Fruit fly (Drosophila melanogaster): Measurements from ENCODE around the gene Pka-R1.

Pka-R1 gene

dm6 chr3L:20815666-20816375 is at the start of gene Pka-R1, which contains the start of gene CG3618:
TSS of gene Pka-R1 (plus strand) at chr3L:20816118.
TSS of gene CG3618 (minus strand) at chr3L:20816075.
- TF ChIP-seq psq (optimal IDR thresholded peaks at IDR 0.05) (no peak), h (optimal IDR thresholded peaks at IDR 0.05) (no peak), Myc (optimal IDR thresholded peaks at IDR 0.05) (no peak), Sin3A (optimal IDR thresholded peaks at IDR 0.05) (no peak), ttk (optimal IDR thresholded peaks at IDR 0.05) (no peak), insv (optimal IDR thresholded peaks at IDR 0.05) (no peak)

dm6 chr3L:20767227-20767626 is 48.7 kb upstream of the Pka-R1 start:
- no peak for TF ChIP-seq insv (optimal IDR thresholded peaks at IDR 0.05)
- TF ChIP-seq Myc (optimal IDR thresholded peaks at IDR 0.05) = no peak
- no peak for TF ChIP-seq psq (optimal IDR thresholded peaks at IDR 0.05)
- TF ChIP-seq ttk (optimal IDR thresholded peaks at IDR 0.05) = no peak
- TF ChIP-seq h (optimal IDR thresholded peaks at IDR 0.05) = no peak
- TF ChIP-seq Sin3A (optimal IDR thresholded peaks at IDR 0.05) = no peak

DNA sequence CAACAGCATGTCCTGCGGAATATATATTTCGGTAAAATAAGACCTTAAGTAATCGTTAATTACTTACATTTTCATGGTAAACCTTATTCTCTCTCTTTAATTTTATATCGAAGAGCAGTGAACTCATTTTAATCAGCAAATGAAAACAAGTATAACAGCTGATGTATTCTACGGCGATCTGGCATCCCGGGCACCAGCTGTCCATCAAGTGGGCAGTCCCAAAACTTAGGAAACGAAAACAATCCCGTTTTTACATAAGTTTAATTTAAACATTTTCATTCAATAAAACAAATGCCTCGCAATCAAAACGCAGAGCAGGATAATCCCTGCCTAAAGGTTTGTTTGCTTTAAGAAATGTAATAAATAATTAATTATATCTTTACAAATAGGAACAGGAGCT is 46.6 kb upstream of the Pka-R1 start, which contains the start of the genes CG4074 and CG4186:
Gene CG4074 (minus strand): TSS at position 151 of the 400 bp plus-strand sequence.
Gene CG4186 (plus strand): TSS at position 237 of the 400 bp plus-strand sequence.
- no peak for TF ChIP-seq insv (optimal IDR thresholded peaks at IDR 0.05)
- TF ChIP-seq Sin3A (optimal IDR thresholded peaks at IDR 0.05) = no peak
- no peak for TF ChIP-seq psq (optimal IDR thresholded peaks at IDR 0.05)
- no peak for TF ChIP-seq ttk (optimal IDR thresholded peaks at IDR 0.05)
- no peak for TF ChIP-seq Myc (optimal IDR thresholded peaks at IDR 0.05)
- TF ChIP-seq h (optimal IDR thresholded peaks at IDR 0.05) = no peak

DNA sequence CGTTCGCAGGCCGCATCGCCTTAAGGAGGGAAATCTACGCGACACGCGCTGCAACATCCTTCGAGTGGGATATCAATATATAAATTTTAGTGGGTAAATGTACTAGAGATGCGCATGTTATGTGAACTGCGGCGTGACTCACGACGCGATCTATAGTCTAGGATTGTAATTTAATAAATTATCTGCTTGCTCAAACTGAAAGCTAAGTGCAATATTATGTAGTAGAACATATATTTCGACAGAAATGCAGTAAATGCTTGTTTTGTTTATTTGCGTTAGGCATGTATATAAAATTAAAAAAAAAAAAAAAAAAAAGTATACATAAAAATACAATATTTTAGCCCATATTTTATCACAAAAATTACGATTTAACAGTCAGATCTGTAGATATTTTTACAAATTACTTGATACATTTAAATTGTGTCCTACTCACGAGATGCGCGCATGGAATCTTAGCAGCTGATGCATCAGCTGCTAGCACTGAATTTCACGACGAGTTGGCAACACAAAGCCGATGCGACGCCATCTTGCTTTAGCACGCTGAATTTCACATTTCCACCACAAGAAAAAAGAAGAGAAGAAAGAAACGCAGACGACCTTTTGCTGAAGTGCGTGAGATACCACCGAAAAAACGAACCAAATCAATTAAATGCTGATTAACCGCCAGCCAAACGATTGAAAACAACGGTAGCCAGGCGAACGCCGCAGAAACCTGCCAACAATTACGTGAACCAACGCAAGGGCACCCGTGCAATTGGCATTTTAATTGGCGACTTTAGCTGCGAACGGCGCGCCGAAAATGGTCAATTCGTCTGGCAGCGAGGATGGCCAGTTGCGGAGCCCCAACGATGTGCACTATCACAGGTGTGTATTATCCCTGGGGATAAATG is 44.7 kb upstream of the Pka-R1 start, which contains the start of the genes CG4042 and Pitslre:
Gene CG4042 (minus strand): TSS at position 507 of the 890 bp plus-strand sequence.
Gene Pitslre (plus strand): TSS at position 528 of the 890 bp plus-strand sequence.
- TF ChIP-seq Myc (optimal IDR thresholded peaks at IDR 0.05) (no peak), ttk (optimal IDR thresholded peaks at IDR 0.05) (no peak), psq (optimal IDR thresholded peaks at IDR 0.05) (no peak), h (optimal IDR thresholded peaks at IDR 0.05) (no peak), insv (optimal IDR thresholded peaks at IDR 0.05) (no peak), Sin3A (optimal IDR thresholded peaks at IDR 0.05) (no peak)

dm6 chr3L:20771891-20772646 is 43.8 kb upstream of the Pka-R1 start:
- no peak for TF ChIP-seq h (optimal IDR thresholded peaks at IDR 0.05)
- no peak for TF ChIP-seq insv (optimal IDR thresholded peaks at IDR 0.05)
- no peak for TF ChIP-seq psq (optimal IDR thresholded peaks at IDR 0.05)
- no peak for TF ChIP-seq ttk (optimal IDR thresholded peaks at IDR 0.05)
- TF ChIP-seq Myc (optimal IDR thresholded peaks at IDR 0.05) = no peak
- TF ChIP-seq Sin3A (optimal IDR thresholded peaks at IDR 0.05) = no peak

DNA sequence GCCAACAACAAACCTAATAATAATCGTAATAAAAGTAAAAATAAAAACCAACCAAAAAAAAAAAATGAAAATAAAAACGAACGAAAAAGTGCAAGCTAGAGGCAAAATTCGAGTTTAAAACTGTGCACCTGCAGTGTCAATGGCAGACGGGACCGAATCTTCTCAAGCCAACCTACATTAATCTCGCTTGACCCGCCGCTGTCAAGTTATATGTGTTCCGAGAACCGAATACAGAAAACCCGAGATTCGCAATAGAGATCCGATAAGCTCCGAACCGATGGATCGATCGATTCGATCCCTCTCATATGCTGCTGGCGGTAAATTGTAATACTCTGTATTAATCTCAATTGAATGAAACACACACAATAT is 43.3 kb upstream of the Pka-R1 start:
- TF ChIP-seq Sin3A (optimal IDR thresholded peaks at IDR 0.05) (no peak), insv (optimal IDR thresholded peaks at IDR 0.05) (no peak), Myc (optimal IDR thresholded peaks at IDR 0.05) (no peak), h (optimal IDR thresholded peaks at IDR 0.05) (no peak)

dm6 chr3L:20777496-20777895 is 38.4 kb upstream of the Pka-R1 start:
- no peak for TF ChIP-seq insv (optimal IDR thresholded peaks at IDR 0.05)
- TF ChIP-seq h (optimal IDR thresholded peaks at IDR 0.05) = no peak
- no peak for TF ChIP-seq Myc (optimal IDR thresholded peaks at IDR 0.05)
- no peak for TF ChIP-seq Sin3A (optimal IDR thresholded peaks at IDR 0.05)
- no peak for TF ChIP-seq ttk (optimal IDR thresholded peaks at IDR 0.05)
- no peak for TF ChIP-seq psq (optimal IDR thresholded peaks at IDR 0.05)

DNA sequence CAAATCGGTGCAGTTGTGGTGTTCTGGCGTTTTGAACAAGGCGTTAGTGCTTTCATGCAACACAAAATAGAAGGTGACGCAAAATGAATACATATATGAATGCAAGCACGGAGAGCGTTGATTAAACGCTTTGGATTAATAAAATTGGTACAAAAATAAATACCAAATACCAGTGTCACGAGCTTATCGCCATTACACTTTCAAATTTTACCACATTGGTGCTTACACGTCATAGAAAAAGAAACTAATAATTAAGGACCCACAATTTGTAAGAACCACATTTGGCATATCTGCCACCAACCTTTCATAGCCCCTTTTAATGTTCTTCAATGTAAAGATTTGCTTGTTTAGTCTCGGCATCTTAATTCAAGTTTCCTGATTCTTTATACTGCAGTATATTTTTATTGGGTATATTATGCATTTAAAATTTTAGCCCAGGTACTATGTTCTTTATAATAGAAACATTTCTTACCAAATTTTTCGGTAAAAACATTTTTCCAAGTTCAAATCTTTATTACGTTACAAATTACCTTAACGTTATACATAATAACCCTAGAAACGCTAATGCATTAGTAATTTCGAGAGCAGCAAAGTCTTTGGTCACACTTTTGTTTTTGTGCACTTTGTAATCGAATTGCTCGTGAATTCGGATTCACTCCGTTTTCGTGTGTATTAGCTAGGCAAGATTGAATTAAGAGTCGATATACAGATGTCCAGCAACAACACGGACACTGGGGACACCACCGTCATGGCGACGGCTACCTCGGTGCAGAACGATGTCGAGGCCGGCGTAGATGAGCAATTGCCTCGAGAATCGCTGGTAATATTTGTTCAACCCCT is 37.5 kb upstream of the Pka-R1 start, which contains the start of the genes Pex16 and Pex14:
Gene Pex16 (minus strand): TSS at position 41 of the 840 bp plus-strand sequence.
Gene Pex14 (plus strand): TSS at position 576 of the 840 bp plus-strand sequence.
- TF ChIP-seq Myc (optimal IDR thresholded peaks at IDR 0.05) = no peak
- TF ChIP-seq ttk (optimal IDR thresholded peaks at IDR 0.05) = no peak
- TF ChIP-seq insv (optimal IDR thresholded peaks at IDR 0.05) = no peak
- no peak for TF ChIP-seq psq (optimal IDR thresholded peaks at IDR 0.05)
- no peak for TF ChIP-seq Sin3A (optimal IDR thresholded peaks at IDR 0.05)
- TF ChIP-seq h (optimal IDR thresholded peaks at IDR 0.05) = no peak

DNA sequence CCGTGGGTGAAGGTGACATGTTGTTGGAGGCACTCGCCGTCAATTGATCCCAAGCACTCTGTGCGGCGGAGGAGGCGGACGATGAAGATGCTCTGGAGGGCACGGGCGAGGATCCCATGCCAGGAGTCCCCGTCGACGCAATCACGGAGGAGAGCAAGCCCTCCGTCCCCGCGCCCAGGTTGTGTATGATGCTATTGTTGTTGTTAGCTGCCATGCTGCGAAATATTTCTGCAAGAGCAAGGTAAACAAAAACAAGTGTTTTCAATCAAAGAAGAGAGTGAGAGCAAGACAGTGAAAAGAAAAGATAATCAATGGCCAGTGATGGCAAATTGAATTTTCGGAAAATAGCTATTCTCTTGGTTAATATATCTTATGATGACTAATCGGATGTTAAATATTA is 31.5 kb upstream of the Pka-R1 start:
- no peak for TF ChIP-seq Sin3A (optimal IDR thresholded peaks at IDR 0.05)
- no peak for TF ChIP-seq Myc (optimal IDR thresholded peaks at IDR 0.05)
- TF ChIP-seq psq (optimal IDR thresholded peaks at IDR 0.05) = no peak
- TF ChIP-seq insv (optimal IDR thresholded peaks at IDR 0.05) = no peak
- TF ChIP-seq h (optimal IDR thresholded peaks at IDR 0.05) = no peak
- TF ChIP-seq ttk (optimal IDR thresholded peaks at IDR 0.05) = no peak

DNA sequence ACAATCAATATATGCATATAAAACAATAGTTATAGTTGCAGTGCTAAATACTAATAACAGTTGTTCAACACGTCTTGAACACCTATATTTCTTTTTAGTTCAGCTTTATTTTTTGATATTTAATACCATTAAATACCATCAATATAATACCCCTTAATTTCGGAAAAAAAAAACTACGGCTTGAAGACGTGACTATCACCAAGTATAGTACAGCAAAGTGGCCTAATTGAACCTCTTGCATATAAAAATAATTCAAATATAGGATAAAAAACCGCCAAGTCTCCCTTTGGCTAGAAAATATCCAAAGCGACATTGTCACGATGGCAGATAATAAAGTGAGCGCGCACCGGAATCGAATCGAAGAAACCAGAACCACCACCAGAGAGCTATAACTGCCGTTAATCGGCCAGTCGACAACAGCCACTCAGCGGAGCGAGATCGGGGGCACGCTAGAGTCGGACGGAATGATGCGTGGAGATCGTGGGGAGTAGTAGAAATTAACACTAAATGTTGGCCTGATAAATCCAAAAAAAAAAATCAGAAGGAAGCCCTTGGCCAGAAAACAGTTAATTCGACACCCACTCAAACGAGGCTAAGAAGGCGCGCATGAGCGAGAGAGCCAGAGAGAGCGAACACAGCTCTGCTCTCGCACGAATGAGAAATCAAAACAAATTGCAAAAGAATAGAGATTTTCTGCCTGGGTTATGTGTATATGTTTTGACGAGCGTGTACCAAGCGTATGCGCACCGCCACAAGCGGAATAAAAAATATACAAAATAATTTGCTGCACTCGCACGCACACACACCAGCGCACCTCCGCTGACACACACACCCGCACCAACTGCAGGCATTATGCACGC is 30.9 kb upstream of the Pka-R1 start:
- TF ChIP-seq h (optimal IDR thresholded peaks at IDR 0.05) = no peak
- TF ChIP-seq ttk (optimal IDR thresholded peaks at IDR 0.05) = no peak
- no peak for TF ChIP-seq Myc (optimal IDR thresholded peaks at IDR 0.05)
- TF ChIP-seq insv (optimal IDR thresholded peaks at IDR 0.05) = no peak
- no peak for TF ChIP-seq Sin3A (optimal IDR thresholded peaks at IDR 0.05)
- TF ChIP-seq psq (optimal IDR thresholded peaks at IDR 0.05) = no peak
